Worm (Caenorhabditis elegans): ENCODE results near the gene sru-8.

ce11 chrV:9868311-9868710 lies 24.6 kb downstream of the sru-8 start, which contains the start of gene srab-17:
- TF ChIP-seq ama-1 (optimal IDR thresholded peaks at IDR 0.05) (no peak), hmbx-1 (tag; optimal IDR thresholded peaks at IDR 0.05) (no peak), tra-4 (tag; optimal IDR thresholded peaks at IDR 0.05) (no peak), B0310.2 (tag; optimal IDR thresholded peaks at IDR 0.05) (no peak), flt-1 (GFP tag; IDR thresholded peaks at IDR 0.05) (no peak), F13C5.2 (tag; optimal IDR thresholded peaks at IDR 0.05) (no peak), scrt-1 (GFP tag; IDR thresholded peaks at IDR 0.05) (no peak), sea-1 (GFP tag; conservative IDR thresholded peaks at IDR 0.05) (no peak)

All from whole organism, early embryonic.